Fruit fly (Drosophila melanogaster): ENCODE measurements around the gene Edc3.

Gene Edc3

DNA sequence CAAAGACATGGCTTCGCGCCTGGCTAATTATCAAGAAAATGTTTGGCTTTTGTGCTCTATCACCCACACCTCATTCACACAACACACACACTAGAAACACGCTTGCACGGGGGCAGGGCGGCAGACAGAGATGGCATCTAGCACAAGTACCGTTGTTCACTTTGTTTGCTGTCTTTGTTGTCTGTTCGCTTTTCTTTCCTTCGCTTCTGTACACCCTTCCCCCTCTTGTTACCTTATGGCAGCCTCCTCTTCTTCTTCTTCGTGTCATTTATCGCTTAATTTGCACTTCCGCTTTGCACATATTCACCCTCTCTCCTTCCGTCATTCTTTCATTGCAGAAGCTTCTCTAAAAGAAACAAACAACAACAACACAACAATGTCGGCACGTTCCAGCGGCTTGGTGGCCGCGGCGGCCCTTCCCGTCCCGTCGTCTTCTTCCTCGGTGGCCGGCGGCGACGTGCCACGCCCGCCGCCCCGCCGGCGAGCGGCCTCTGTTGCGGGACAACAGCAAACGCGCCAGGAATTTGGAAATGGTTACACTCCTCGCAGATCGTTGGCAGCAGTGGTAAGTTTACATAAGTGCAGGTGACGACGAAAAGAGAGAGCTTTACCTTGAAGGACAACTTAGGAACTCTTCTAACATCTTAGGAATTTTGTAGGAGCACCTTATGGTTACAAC lies 949 bp upstream of the Edc3 start (continued):
- no peak for TF ChIP-seq CG12236 (GFP tag; optimal IDR thresholded peaks at IDR 0.05)
- no peak for TF ChIP-seq CG10565 (GFP tag; optimal IDR thresholded peaks at IDR 0.05)
- peak; percentile 53 for TF ChIP-seq D19A (tag; optimal IDR thresholded peaks at IDR 0.05)
- TF ChIP-seq onecut (GFP tag; IDR thresholded peaks at IDR 0.05), result no peak
- TF ChIP-seq vvl (GFP tag; IDR thresholded peaks at IDR 0.05), result no peak
- TF ChIP-seq CG32772 (GFP tag; IDR thresholded peaks at IDR 0.05), result no peak
- no peak for TF ChIP-seq CG1529 (GFP tag; optimal IDR thresholded peaks at IDR 0.05)
- TF ChIP-seq CG11398 (GFP tag; optimal IDR thresholded peaks at IDR 0.05), result no peak
- peak; percentile 7 for TF ChIP-seq CG11723 (GFP tag; optimal IDR thresholded peaks at IDR 0.05)
- TF ChIP-seq Opbp (GFP tag; IDR thresholded peaks at IDR 0.05; ENCODE audit: partially characterized antibody), result 0 out of 3 replicates have a peak, but pooled peaks have one; percentile 20
- TF ChIP-seq D (optimal IDR thresholded peaks at IDR 0.05), result peak; percentile 34
- TF ChIP-seq D (GFP tag; optimal IDR thresholded peaks at IDR 0.05), result no peak
- TF ChIP-seq sim (GFP tag; IDR thresholded peaks at IDR 0.05), result no peak
- 0 out of 3 replicates have a peak, but pooled peaks have one; percentile 25 for TF ChIP-seq H15 (GFP tag; IDR thresholded peaks at IDR 0.05)
- TF ChIP-seq CG3163 (GFP tag; optimal IDR thresholded peaks at IDR 0.05), result no peak
- TF ChIP-seq crc (GFP tag; optimal IDR thresholded peaks at IDR 0.05), result no peak
- TF ChIP-seq CG3726 (GFP tag; IDR thresholded peaks at IDR 0.05), result no peak
- TF ChIP-seq CG4424 (GFP tag; optimal IDR thresholded peaks at IDR 0.05), result no peak

DNA sequence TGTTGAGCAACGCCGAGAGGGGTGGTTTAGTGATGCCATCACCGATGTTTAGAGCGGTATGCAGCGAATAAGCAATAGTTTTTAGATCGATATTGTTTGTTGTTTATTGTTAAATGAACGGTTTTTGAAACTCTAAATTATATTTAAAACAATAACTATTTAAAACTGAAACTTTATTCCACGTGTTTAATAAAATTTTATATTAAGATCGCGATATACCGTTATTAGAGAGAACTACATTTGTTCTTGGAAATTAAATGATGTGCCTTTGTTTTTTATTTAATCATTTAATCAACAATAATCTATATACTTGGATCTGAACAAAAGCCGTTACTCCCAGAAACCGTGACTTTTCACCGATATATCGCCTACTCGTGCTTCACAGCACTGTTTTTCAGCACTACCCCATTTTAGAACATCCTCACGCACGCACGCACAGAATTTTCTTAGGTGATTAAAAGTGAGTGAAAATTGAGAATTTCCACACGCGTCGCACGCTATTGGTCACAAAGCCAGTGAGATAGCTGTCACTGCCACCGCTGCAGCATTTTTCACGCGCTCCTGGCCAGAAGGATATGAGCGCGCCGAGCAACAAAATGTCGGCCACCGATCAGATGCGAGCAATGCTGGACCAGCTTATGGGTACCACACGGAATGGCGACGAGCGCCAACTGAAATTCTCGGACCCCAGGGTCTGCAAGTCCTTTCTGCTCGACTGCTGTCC lies 15.6 kb downstream of the Edc3 start, which contains the start of the genes U4-U6-60K and CG7564:
TSS of gene U4-U6-60K (minus strand) at position 20 of the 724 bp plus-strand sequence.
TSS of gene CG7564 (plus strand) at position 406 of the 724 bp plus-strand sequence.
- TF ChIP-seq tup (GFP tag; optimal IDR thresholded peaks at IDR 0.05) (peak; percentile 15), CG4282 (GFP tag; optimal IDR thresholded peaks at IDR 0.05) (peak; percentile 8), pzg (GFP tag; optimal IDR thresholded peaks at IDR 0.05) (peak; percentile 53), CG11696 (GFP tag; IDR thresholded peaks at IDR 0.05) (no peak), Hr3 (GFP tag; optimal IDR thresholded peaks at IDR 0.05) (peak; percentile 81), dmrt11E (tag; optimal IDR thresholded peaks at IDR 0.05) (peak; percentile 42), jumu (GFP tag; optimal IDR thresholded peaks at IDR 0.05) (peak; percentile 50), wdn (GFP tag; IDR thresholded peaks at IDR 0.05) (no peak), shn (GFP tag; optimal IDR thresholded peaks at IDR 0.05) (peak; percentile 5), HmgZ (tag; optimal IDR thresholded peaks at IDR 0.05) (peak; percentile 61), sens-2 (GFP tag; IDR thresholded peaks at IDR 0.05) (no peak), CG42726 (GFP tag; IDR thresholded peaks at IDR 0.05; ENCODE audit: partially characterized antibody) (peak; percentile 98), NC2β (GFP tag; optimal IDR thresholded peaks at IDR 0.05) (no peak), CG1647 (GFP tag; optimal IDR thresholded peaks at IDR 0.05) (peak; percentile 66), Pdp1 (GFP tag; optimal IDR thresholded peaks at IDR 0.05) (peak; percentile 28 to 60), CG32767 (GFP tag; IDR thresholded peaks at IDR 0.05) (no peak), Med (GFP tag) (peak; percentile 81), sob (GFP tag; IDR thresholded peaks at IDR 0.05) (peak; percentile 81), pho (GFP tag; optimal IDR thresholded peaks at IDR 0.05) (peak; percentile 60), Rx (GFP tag; IDR thresholded peaks at IDR 0.05) (no peak; the same call in 1 of the 2 replicates), CG13624 (GFP tag; optimal IDR thresholded peaks at IDR 0.05) (peak; percentile 41), run (tag; optimal IDR thresholded peaks at IDR 0.05) (no peak), fd102C (GFP tag; optimal IDR thresholded peaks at IDR 0.05) (no peak), CG3726 (GFP tag; IDR thresholded peaks at IDR 0.05) (no peak), maf-S (GFP tag; optimal IDR thresholded peaks at IDR 0.05) (peak; percentile 28), E2f2 (GFP tag; IDR thresholded peaks at IDR 0.05) (no peak), CG14441 (GFP tag; IDR thresholded peaks at IDR 0.05) (no peak), CG10147 (GFP tag; optimal IDR thresholded peaks at IDR 0.05) (peak; percentile 51), Awh (GFP tag; IDR thresholded peaks at IDR 0.05) (no peak), sens (GFP tag) (peak; percentile 90), lab (GFP tag; optimal IDR thresholded peaks at IDR 0.05) (peak; percentile 54), CG16815 (GFP tag; optimal IDR thresholded peaks at IDR 0.05) (peak; percentile 76)
